Worm (Caenorhabditis elegans): Measurements from ENCODE around the gene glct-6.

Gene glct-6

DNA sequence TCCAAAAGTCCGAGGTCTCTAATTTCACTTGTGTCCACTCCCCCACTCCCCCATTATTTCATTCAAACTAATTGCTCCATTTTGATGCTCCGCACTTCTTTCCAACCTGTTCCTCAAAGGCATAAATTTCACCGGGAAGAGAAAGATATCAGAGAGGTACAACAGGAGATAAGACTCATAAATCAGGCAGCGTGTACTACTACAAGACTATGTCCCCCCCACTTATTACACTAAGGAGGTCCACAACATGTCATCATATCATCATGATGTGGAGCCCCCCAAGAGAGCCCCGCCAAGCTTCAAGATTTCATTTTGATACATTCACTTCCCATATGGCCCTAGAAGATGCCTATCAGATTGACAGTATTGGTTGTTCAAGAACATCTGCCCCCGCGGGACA lies 18.6 kb upstream of the glct-6 start:
- TF ChIP-seq sdz-12 (GFP tag; optimal IDR thresholded peaks at IDR 0.05) (no peak), rbr-2 (tag; optimal IDR thresholded peaks at IDR 0.05) (no peak), ceh-82 (tag; optimal IDR thresholded peaks at IDR 0.05) (no peak), nhr-237 (tag; optimal IDR thresholded peaks at IDR 0.05) (no peak), ZK337.2 (GFP tag; IDR thresholded peaks at IDR 0.05) (no peak), cey-2 (tag; optimal IDR thresholded peaks at IDR 0.05; ENCODE audit: borderline replicate concordance, insufficient read depth) (no peak), tra-1 (GFP tag; IDR thresholded peaks at IDR 0.05) (no peak), daf-8 (GFP tag; IDR thresholded peaks at IDR 0.05) (no peak)

DNA sequence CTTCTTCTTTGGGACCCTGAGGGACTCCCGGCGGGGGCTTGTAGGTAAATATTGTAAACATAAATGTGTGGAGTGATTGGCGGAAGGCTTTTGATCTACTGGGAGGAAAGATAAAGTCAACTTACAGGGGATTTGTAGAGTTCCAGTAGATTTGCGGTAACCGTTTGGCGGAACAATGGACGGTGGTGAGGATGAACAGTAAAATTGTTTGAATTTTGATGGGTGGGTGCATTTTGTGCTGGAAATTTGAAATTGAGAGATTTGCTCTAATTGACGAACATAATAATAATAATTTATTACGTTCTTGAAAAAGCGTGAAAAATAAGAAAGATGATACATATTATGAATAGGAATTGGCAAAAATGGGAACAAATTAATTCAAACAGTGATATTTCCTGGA lies 17.4 kb upstream of the glct-6 start, which contains the start of gene vab-2:
Gene vab-2 (minus strand): TSS at position 238 of the 400 bp plus-strand sequence.
- TF ChIP-seq aha-1 (tag) = peak; percentile 92
- TF ChIP-seq zag-1 (tag; optimal IDR thresholded peaks at IDR 0.05) = no peak

DNA sequence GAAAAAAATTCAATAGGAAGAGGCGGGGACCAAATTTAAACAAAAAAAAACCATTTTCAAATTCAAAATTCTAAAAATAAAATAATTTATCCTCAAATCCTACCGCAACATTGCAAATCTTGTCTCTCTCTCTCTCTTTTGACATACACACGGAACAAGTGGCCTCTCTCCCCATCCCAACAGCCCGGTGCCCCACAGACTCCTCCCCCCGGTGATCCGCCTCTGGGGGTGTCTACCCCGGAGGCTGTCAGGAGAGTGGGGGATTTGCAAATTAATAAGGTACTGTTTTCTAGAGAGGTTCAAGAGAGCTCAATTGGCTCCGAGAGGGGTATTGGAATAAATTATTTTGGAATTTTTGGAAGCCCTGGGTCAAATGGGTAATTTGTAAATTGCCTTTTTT lies 16.3 kb upstream of the glct-6 start:
- TF ChIP-seq ztf-11 (tag; optimal IDR thresholded peaks at IDR 0.05) = no peak
- TF ChIP-seq lir-3 (tag; optimal IDR thresholded peaks at IDR 0.05) = no peak
- TF ChIP-seq unc-39 (tag; optimal IDR thresholded peaks at IDR 0.05) = no peak
- TF ChIP-seq set-16 (GFP tag; IDR thresholded peaks at IDR 0.05) = peak; percentile 58

ce11 chrIV:3771182-3771581 lies 12.8 kb upstream of the glct-6 start:
- TF ChIP-seq lin-38 (GFP tag; IDR thresholded peaks at IDR 0.05) (peak; percentile 40; the same call in 1 of the 2 replicates), mxl-2 (GFP tag; conservative IDR thresholded peaks at IDR 0.05) (0 out of 2 replicates have a peak, but pooled peaks have one; percentile 10)

- TF ChIP-seq aha-1 (tag) (peak; percentile 28), pha-4 (GFP tag; IDR thresholded peaks at IDR 0.05) (no peak), pha-4 (tag; optimal IDR thresholded peaks at IDR 0.05) (no peak)
Observed at ce11 chrIV:3774160-3774559, 9.8 kb upstream of the glct-6 start.

ce11 chrIV:3781539-3781938 lies 2.5 kb upstream of the glct-6 start:
- TF ChIP-seq aha-1 (tag) = peak; percentile 89
- TF ChIP-seq unc-62 (GFP tag; optimal IDR thresholded peaks at IDR 0.05 in 1 of 2) = peak in 1 of 2 experiments; percentile 98
- TF ChIP-seq unc-62 (tag; optimal IDR thresholded peaks at IDR 0.05) = no peak
- no peak for TF ChIP-seq Y48G9A.11 (GFP tag; IDR thresholded peaks at IDR 0.05)

DNA sequence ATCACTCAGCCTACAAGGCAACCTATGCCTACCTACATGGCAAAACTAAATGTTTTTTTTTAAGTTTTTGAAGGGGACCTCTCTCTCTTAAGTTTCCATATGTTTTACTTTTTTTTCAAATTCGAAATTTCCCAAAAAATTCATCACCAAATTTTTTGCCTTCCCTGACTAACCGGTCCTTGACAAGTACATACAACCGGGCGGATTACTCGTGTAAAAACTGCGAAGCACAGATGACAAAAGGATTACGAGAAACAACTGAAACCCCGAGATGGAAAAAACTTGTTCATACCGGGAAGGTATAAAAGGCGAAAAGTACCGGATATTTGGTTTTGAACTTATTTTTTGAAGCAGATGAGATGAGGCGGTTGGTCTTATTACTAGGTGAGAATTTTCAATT lies 10.4 kb downstream of the glct-6 start, which contains the start of gene K09B3.1:
Gene K09B3.1 (plus strand): TSS at position 301 of the 400 bp plus-strand sequence.
- TF ChIP-seq zag-1 (tag; optimal IDR thresholded peaks at IDR 0.05) (no peak), unc-130 (GFP tag; optimal IDR thresholded peaks at IDR 0.05) (no peak), tag-97 (GFP tag; IDR thresholded peaks at IDR 0.05) (no peak), lin-13 (GFP tag; optimal IDR thresholded peaks at IDR 0.05) (no peak), T26A8.4 (GFP tag; IDR thresholded peaks at IDR 0.05) (no peak), ces-1 (GFP tag; optimal IDR thresholded peaks at IDR 0.05) (no peak), hlh-30 (tag; optimal IDR thresholded peaks at IDR 0.05; ENCODE audit: insufficient read depth) (no peak), spr-3 (GFP tag; optimal IDR thresholded peaks at IDR 0.05) (no peak), ztf-11 (tag; optimal IDR thresholded peaks at IDR 0.05) (no peak), nhr-11 (tag; optimal IDR thresholded peaks at IDR 0.05) (no peak), nhr-48 (tag; optimal IDR thresholded peaks at IDR 0.05) (no peak), Y105C5A.15 (GFP tag; IDR thresholded peaks at IDR 0.05) (no peak), F10B5.3 (tag; optimal IDR thresholded peaks at IDR 0.05) (no peak), lir-3 (tag; optimal IDR thresholded peaks at IDR 0.05) (no peak), nhr-102 (tag; optimal IDR thresholded peaks at IDR 0.05) (no peak)
